Fruit fly (Drosophila melanogaster): ENCODE results near the gene isoQC.
A peak's percentile ranks its signal among the peaks of the same experiment; 100 is the strongest.

isoQC gene

DNA sequence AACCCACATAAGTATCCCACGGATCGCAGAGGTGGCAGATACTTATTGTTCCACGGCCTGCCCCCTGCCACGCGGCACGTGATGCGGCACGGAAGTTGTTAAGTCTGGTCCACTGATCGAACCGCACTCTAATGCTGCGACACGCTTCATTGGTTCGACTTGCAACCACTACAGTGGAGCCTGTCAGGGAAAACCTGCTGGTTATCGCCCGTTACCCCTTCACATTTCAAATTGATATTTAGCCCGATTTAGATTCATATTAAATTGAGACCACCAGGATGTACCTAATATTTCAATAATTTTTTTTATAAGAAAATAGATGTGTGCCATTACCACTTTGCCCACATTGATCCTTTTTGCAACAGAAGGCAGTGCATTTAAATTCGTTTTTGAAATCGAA is 26.9 kb upstream of the isoQC start (continued):
- TF ChIP-seq CG11294 (GFP tag; IDR thresholded peaks at IDR 0.05) = no peak
- peak; percentile 3 for TF ChIP-seq CG3919 (GFP tag; optimal IDR thresholded peaks at IDR 0.05)
- peak; percentile 4 for TF ChIP-seq esn (GFP tag; optimal IDR thresholded peaks at IDR 0.05)
- no peak for TF ChIP-seq achi (GFP tag; optimal IDR thresholded peaks at IDR 0.05)
- TF ChIP-seq CG34406 (GFP tag; optimal IDR thresholded peaks at IDR 0.05) = no peak
- peak; percentile 31 for TF ChIP-seq lz (GFP tag; optimal IDR thresholded peaks at IDR 0.05)
- TF ChIP-seq Sox102F (GFP tag; optimal IDR thresholded peaks at IDR 0.05) = peak; percentile 2
- TF ChIP-seq CG6276 (GFP tag; optimal IDR thresholded peaks at IDR 0.05) = peak; percentile 28
- no peak for TF ChIP-seq spab (GFP tag; optimal IDR thresholded peaks at IDR 0.05)
- TF ChIP-seq CG6808 (GFP tag; optimal IDR thresholded peaks at IDR 0.05) = no peak
- no peak for TF ChIP-seq salr (GFP tag; optimal IDR thresholded peaks at IDR 0.05)
- TF ChIP-seq eg (GFP tag; IDR thresholded peaks at IDR 0.05) = peak; percentile 46; the same call in 2 of the 3 replicates
- TF ChIP-seq CG32006 (GFP tag; optimal IDR thresholded peaks at IDR 0.05) = peak; percentile 56
- TF ChIP-seq CG11902 (GFP tag; optimal IDR thresholded peaks at IDR 0.05) = no peak
- no peak for TF ChIP-seq fd85E (GFP tag; optimal IDR thresholded peaks at IDR 0.05)
- TF ChIP-seq CG6163 (GFP tag; IDR thresholded peaks at IDR 0.05) = peak; percentile 56; the same call in 2 of the 3 replicates
- TF ChIP-seq CG11762 (GFP tag; optimal IDR thresholded peaks at IDR 0.05; ENCODE audit: insufficient read depth) = no peak
- TF ChIP-seq ss (GFP tag; optimal IDR thresholded peaks at IDR 0.05) = no peak
- peak; percentile 16 for TF ChIP-seq Met (GFP tag; optimal IDR thresholded peaks at IDR 0.05)
- peak; percentile 54; the same call in 1 of the 3 replicates for TF ChIP-seq CG8119 (GFP tag; IDR thresholded peaks at IDR 0.05)
- TF ChIP-seq Eip75B (GFP tag; optimal IDR thresholded peaks at IDR 0.05) = peak; percentile 31
- TF ChIP-seq dsx (GFP tag; optimal IDR thresholded peaks at IDR 0.05; ENCODE audit: poor library complexity, severe bottlenecking) = no peak
- no peak for TF ChIP-seq Smox (GFP tag; optimal IDR thresholded peaks at IDR 0.05)
- TF ChIP-seq CG8319 (GFP tag; optimal IDR thresholded peaks at IDR 0.05) = no peak
- TF ChIP-seq Hr39 (GFP tag; optimal IDR thresholded peaks at IDR 0.05) = peak; percentile 18
- TF ChIP-seq cyc (GFP tag; optimal IDR thresholded peaks at IDR 0.05) = no peak
- TF ChIP-seq OdsH (GFP tag; optimal IDR thresholded peaks at IDR 0.05) = peak; percentile 1
- peak; percentile 45 for TF ChIP-seq CG15336 (GFP tag; IDR thresholded peaks at IDR 0.05)
- TF ChIP-seq Sox15 (GFP tag; optimal IDR thresholded peaks at IDR 0.05) = no peak
- no peak for TF ChIP-seq CG7368 (GFP tag; optimal IDR thresholded peaks at IDR 0.05)

dm6 chr3L:20447957-20448356 is 26.3 kb upstream of the isoQC start:
- TF ChIP-seq OdsH (GFP tag; optimal IDR thresholded peaks at IDR 0.05) (no peak), svp (GFP tag) (peak; percentile 11), CG7368 (GFP tag; optimal IDR thresholded peaks at IDR 0.05) (no peak), fkh (GFP tag; optimal IDR thresholded peaks at IDR 0.05) (peak; percentile 81), CG34406 (GFP tag; optimal IDR thresholded peaks at IDR 0.05) (peak; percentile 32), fd85E (GFP tag; optimal IDR thresholded peaks at IDR 0.05) (no peak), salr (GFP tag; optimal IDR thresholded peaks at IDR 0.05) (no peak), eg (GFP tag; IDR thresholded peaks at IDR 0.05) (no peak), CG8632 (GFP tag; optimal IDR thresholded peaks at IDR 0.05) (peak; percentile 32), achi (GFP tag; optimal IDR thresholded peaks at IDR 0.05) (no peak), CG6163 (GFP tag; IDR thresholded peaks at IDR 0.05) (no peak), Ets21C (GFP tag; optimal IDR thresholded peaks at IDR 0.05) (no peak), esn (GFP tag; optimal IDR thresholded peaks at IDR 0.05) (peak; percentile 42), Sox14 (GFP tag; optimal IDR thresholded peaks at IDR 0.05) (no peak), CG6808 (GFP tag; optimal IDR thresholded peaks at IDR 0.05) (no peak), CG10669 (GFP tag; optimal IDR thresholded peaks at IDR 0.05) (no peak), Sox15 (GFP tag; optimal IDR thresholded peaks at IDR 0.05) (no peak), lz (GFP tag; optimal IDR thresholded peaks at IDR 0.05) (no peak), CG11294 (GFP tag; IDR thresholded peaks at IDR 0.05) (no peak), Sox102F (GFP tag; optimal IDR thresholded peaks at IDR 0.05) (peak; percentile 18), CG3919 (GFP tag; optimal IDR thresholded peaks at IDR 0.05) (no peak), Ets96B (tag; optimal IDR thresholded peaks at IDR 0.05) (no peak), CG11902 (GFP tag; optimal IDR thresholded peaks at IDR 0.05) (no peak), CG8319 (GFP tag; optimal IDR thresholded peaks at IDR 0.05) (no peak), net (GFP tag; optimal IDR thresholded peaks at IDR 0.05) (no peak), Blimp-1 (GFP tag; optimal IDR thresholded peaks at IDR 0.05) (peak; percentile 60), cyc (GFP tag; optimal IDR thresholded peaks at IDR 0.05) (no peak), Met (GFP tag; optimal IDR thresholded peaks at IDR 0.05) (peak; percentile 23), vri (GFP tag; optimal IDR thresholded peaks at IDR 0.05) (peak; percentile 65), Gug (GFP tag; IDR thresholded peaks at IDR 0.05) (no peak), fd59A (GFP tag; optimal IDR thresholded peaks at IDR 0.05) (no peak), CG8119 (GFP tag; IDR thresholded peaks at IDR 0.05) (no peak), Lpt (GFP tag; optimal IDR thresholded peaks at IDR 0.05) (no peak), Eip75B (GFP tag; optimal IDR thresholded peaks at IDR 0.05) (no peak), dac (GFP tag; optimal IDR thresholded peaks at IDR 0.05) (no peak), CG4318 (GFP tag; optimal IDR thresholded peaks at IDR 0.05) (no peak), CG31627 (GFP tag; optimal IDR thresholded peaks at IDR 0.05) (no peak), Hr4 (GFP tag; optimal IDR thresholded peaks at IDR 0.05) (no peak)
